Fruit fly (Drosophila melanogaster) Kc167 (cell line): Measurements from ENCODE around the gene CG10508.

ENCODE experiments used
- Sin3A ChIP-seq: fragments of >200 bp; optimal IDR thresholded peaks from 2 replicates; lab custom pipeline; 2018; ENCODE audit warnings: missing external identifiers
- h ChIP-seq: fragments of >200 bp; optimal IDR thresholded peaks from 3 replicates; lab custom pipeline; 2018; ENCODE audit warnings: missing external identifiers
- insv ChIP-seq: fragments of >200 bp; optimal IDR thresholded peaks from 3 replicates; lab custom pipeline; 2018; ENCODE audit warnings: missing external identifiers
- psq ChIP-seq: fragments of >200 bp; optimal IDR thresholded peaks from 2 replicates; lab custom pipeline; 2017; ENCODE audit warnings: missing external identifiers
- ttk ChIP-seq: sonication (Bioruptor generic); optimal IDR thresholded peaks from 2 replicates; lab custom pipeline; 2017; ENCODE audit warnings: missing external identifiers

DNA sequence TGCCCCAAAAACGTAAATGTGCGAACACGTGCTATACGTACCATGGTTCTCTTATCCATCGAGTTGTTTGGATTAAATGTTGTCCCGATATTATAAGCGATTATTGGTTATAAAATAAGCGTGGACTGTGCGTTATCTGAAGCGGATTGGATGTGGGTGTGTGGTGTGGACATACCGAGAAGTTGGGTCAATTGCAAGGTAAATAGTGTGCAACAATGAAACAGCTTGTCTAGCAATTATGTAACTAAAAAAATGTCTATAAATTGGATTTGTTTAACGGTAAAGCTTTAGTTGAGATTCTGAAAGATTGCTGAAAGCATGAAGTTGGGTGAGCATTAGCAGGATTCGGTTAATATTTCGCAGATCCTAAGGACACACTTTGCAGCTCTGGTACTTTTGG lies 47.7 kb downstream of the CG10508 start, which contains the start of gene CG43218:
- no peak for TF ChIP-seq Sin3A (lab: Kevin White, UChicago)
- no peak for TF ChIP-seq psq
- no peak for TF ChIP-seq ttk (lab: Kevin White, UChicago)
- no peak for TF ChIP-seq insv (lab: Kevin White, UChicago)
- no peak for TF ChIP-seq h (lab: Kevin White, UChicago)
